Fruit fly (Drosophila melanogaster) whole organism, embryonic: Measurements from ENCODE around the gene phr6-4.

Source experiments
- Aef1 ChIP-seq: fragments of 200-800 bp; sonication (Bioruptor generic); IDR thresholded peaks from 3 replicates; pipeline ENCODE4 v1.3.6; 2022; ENCODE audit warnings: missing biosample characterization, missing genetic modification characterization
- Asciz ChIP-seq: fragments of 200-800 bp; sonication (Bioruptor generic); optimal IDR thresholded peaks from 2 replicates; lab custom pipeline; 2017; ENCODE audit warnings: missing biosample characterization, mild to moderate bottlenecking, missing genetic modification characterization, missing genetic modification reagents
- BEAF-32 ChIP-seq: fragments of 200-800 bp; sonication (Bioruptor generic); optimal IDR thresholded peaks from 3 replicates; lab custom pipeline; 2017; ENCODE audit warnings: missing biosample characterization, missing genetic modification characterization, mild to moderate bottlenecking, moderate library complexity, missing genetic modification reagents
- CG10321 ChIP-seq: fragments of 200-800 bp; sonication (Bioruptor generic); IDR thresholded peaks from 2 replicates; pipeline ENCODE4 v1.3.6; 2022; ENCODE audit warnings: missing biosample characterization, missing genetic modification characterization
- CG11696 ChIP-seq: fragments of 200-800 bp; sonication (Bioruptor generic); IDR thresholded peaks from 2 replicates; pipeline ENCODE4 v1.3.6; 2022; ENCODE audit warnings: missing biosample characterization, missing genetic modification characterization
- CG12769 ChIP-seq: fragments of 200-800 bp; sonication (Bioruptor generic); optimal IDR thresholded peaks from 2 replicates; lab custom pipeline; 2019; ENCODE audit warnings: missing biosample characterization, mild to moderate bottlenecking, missing genetic modification characterization, moderate library complexity
- CG12942 ChIP-seq: fragments of 200-800 bp; sonication (Bioruptor generic); optimal IDR thresholded peaks from 3 replicates; lab custom pipeline; 2016; ENCODE audit warnings: missing biosample characterization, missing genetic modification characterization
- CG14860 ChIP-seq: fragments of 200-800 bp; sonication (Bioruptor generic); IDR thresholded peaks from 3 replicates; pipeline ENCODE4 v1.3.6; 2022; ENCODE audit warnings: missing biosample characterization, missing genetic modification characterization; ENCODE audit not compliant: partially characterized antibody
- CG15601 ChIP-seq: fragments of 200-800 bp; sonication (Bioruptor generic); optimal IDR thresholded peaks from 3 replicates; lab custom pipeline; 2019; ENCODE audit warnings: missing biosample characterization, mild to moderate bottlenecking, missing genetic modification characterization, moderate library complexity
- CG17361 ChIP-seq: fragments of 200-800 bp; sonication (Bioruptor generic); IDR thresholded peaks from 3 replicates; pipeline ENCODE4 v1.3.6; 2022; ENCODE audit warnings: missing biosample characterization, missing genetic modification characterization
- CG18011 ChIP-seq: fragments of 200-800 bp; sonication (Bioruptor generic); optimal IDR thresholded peaks from 2 replicates; lab custom pipeline; 2017; ENCODE audit warnings: missing biosample characterization, missing genetic modification characterization, mild to moderate bottlenecking, moderate library complexity, missing genotype
- CG18599 ChIP-seq: fragments of 200-800 bp; sonication (Bioruptor generic); optimal IDR thresholded peaks from 3 replicates; lab custom pipeline; 2017; ENCODE audit warnings: missing biosample characterization, missing genetic modification characterization, mild to moderate bottlenecking, moderate library complexity, missing genetic modification reagents
- CG30020 ChIP-seq: fragments of 200-800 bp; optimal IDR thresholded peaks from 2 replicates; lab custom pipeline; 2019; ENCODE audit warnings: missing biosample characterization, mild to moderate bottlenecking, missing genetic modification characterization, moderate library complexity
- CG3065 ChIP-seq: fragments of 200-800 bp; sonication (Bioruptor generic); optimal IDR thresholded peaks from 2 replicates; lab custom pipeline; 2016; ENCODE audit warnings: missing biosample characterization, missing genetic modification characterization
- CG31388 ChIP-seq: fragments of 200-800 bp; sonication (Bioruptor generic); optimal IDR thresholded peaks from 2 replicates; lab custom pipeline; 2016; ENCODE audit warnings: missing biosample characterization, missing genetic modification characterization
- CG33557 ChIP-seq: fragments of 200-800 bp; sonication (Bioruptor generic); optimal IDR thresholded peaks from 2 replicates; lab custom pipeline; 2019; ENCODE audit warnings: missing biosample characterization, mild to moderate bottlenecking, missing genetic modification characterization, moderate library complexity
- CG3995 ChIP-seq: fragments of 200-800 bp; sonication (Bioruptor generic); optimal IDR thresholded peaks from 3 replicates; lab custom pipeline; 2016; ENCODE audit warnings: missing biosample characterization, missing genetic modification characterization
- CG4328 ChIP-seq: fragments of 200-800 bp; sonication (Bioruptor generic); optimal IDR thresholded peaks from 3 replicates; lab custom pipeline; 2017; ENCODE audit warnings: missing biosample characterization, missing genetic modification reagents, missing genetic modification characterization
- CG4360 ChIP-seq: fragments of 200-800 bp; sonication (Bioruptor generic); IDR thresholded peaks from 2 replicates; pipeline ENCODE4 v1.3.6; 2022; ENCODE audit warnings: missing biosample characterization, missing genetic modification characterization
- CG4854 ChIP-seq: fragments of 200-800 bp; sonication (Bioruptor generic); optimal IDR thresholded peaks from 2 replicates; lab custom pipeline; 2016; ENCODE audit warnings: missing biosample characterization, missing genetic modification characterization, inconsistent platforms
- CG9437 ChIP-seq: fragments of 200-800 bp; sonication (Bioruptor generic); optimal IDR thresholded peaks from 2 replicates; lab custom pipeline; 2018; ENCODE audit warnings: missing biosample characterization, mild to moderate bottlenecking, missing genetic modification characterization
- Dref ChIP-seq: fragments of 200-800 bp; sonication (Bioruptor generic); IDR thresholded peaks from 2 replicates; pipeline ENCODE4 v1.3.6; 2022; ENCODE audit warnings: missing biosample characterization, missing genetic modification characterization
- Fer2 ChIP-seq: fragments of 200-800 bp; sonication (Bioruptor generic); optimal IDR thresholded peaks from 2 replicates; lab custom pipeline; 2018; ENCODE audit warnings: missing biosample characterization, mild to moderate bottlenecking, missing genetic modification characterization, moderate library complexity
- Hand ChIP-seq: fragments of 200-800 bp; sonication (Bioruptor generic); optimal IDR thresholded peaks from 2 replicates; lab custom pipeline; 2017; ENCODE audit warnings: mild to moderate bottlenecking, missing biosample characterization, missing genetic modification reagents, missing genetic modification characterization
- MTF-1 ChIP-seq: fragments of 200-800 bp; sonication (Bioruptor generic); optimal IDR thresholded peaks from 2 replicates; lab custom pipeline; 2018; ENCODE audit warnings: missing biosample characterization, mild to moderate bottlenecking, missing genetic modification characterization, borderline replicate concordance
- Pdp1 ChIP-seq, 2 experiments: fragments of 200-800 bp; sonication (Bioruptor generic); optimal IDR thresholded peaks; 3 replicates each; lab custom pipeline; 2016; ENCODE audit warnings: missing biosample characterization in 2 of 2, missing genetic modification characterization in 2 of 2, mild to moderate bottlenecking in 1 of 2, moderate library complexity in 1 of 2
- Sox100B ChIP-seq: fragments of 200-800 bp; sonication (Bioruptor generic); optimal IDR thresholded peaks from 3 replicates; lab custom pipeline; 2018; ENCODE audit warnings: missing biosample characterization, mild to moderate bottlenecking, missing genetic modification characterization
- Spps ChIP-seq: fragments of 200-800 bp; sonication (Bioruptor generic); optimal IDR thresholded peaks from 2 replicates; lab custom pipeline; 2018; ENCODE audit warnings: missing biosample characterization, mild to moderate bottlenecking, missing genetic modification characterization
- TFAM ChIP-seq: fragments of 200-800 bp; sonication (Bioruptor generic); optimal IDR thresholded peaks from 2 replicates; lab custom pipeline; 2017; ENCODE audit warnings: missing biosample characterization, missing genetic modification characterization, inconsistent platforms
- Usf ChIP-seq: fragments of 200-800 bp; sonication (Bioruptor generic); optimal IDR thresholded peaks from 2 replicates; lab custom pipeline; 2017; ENCODE audit warnings: missing genotype, missing biosample characterization, missing genetic modification characterization
- Xbp1 ChIP-seq: fragments of 200-800 bp; sonication (Bioruptor generic); optimal IDR thresholded peaks from 3 replicates; lab custom pipeline; 2016; ENCODE audit warnings: missing biosample characterization, mild to moderate bottlenecking, missing genetic modification characterization
- ap ChIP-seq: fragments of 200-800 bp; sonication (Bioruptor generic); IDR thresholded peaks from 2 replicates; pipeline ENCODE4 v1.3.6; 2022; ENCODE audit warnings: missing biosample characterization, missing genetic modification characterization
- crc ChIP-seq: fragments of 200-800 bp; sonication (Bioruptor generic); optimal IDR thresholded peaks from 2 replicates; lab custom pipeline; 2016; ENCODE audit warnings: missing biosample characterization, missing genetic modification characterization
- ems ChIP-seq: fragments of 200-800 bp; sonication (Bioruptor generic); optimal IDR thresholded peaks from 3 replicates; lab custom pipeline; 2016; ENCODE audit warnings: missing biosample characterization, missing genetic modification characterization
- gem ChIP-seq: fragments of 200-800 bp; sonication (Bioruptor generic); optimal IDR thresholded peaks from 2 replicates; lab custom pipeline; 2019; ENCODE audit warnings: missing biosample characterization, mild to moderate bottlenecking, missing genetic modification characterization, moderate library complexity
- gro ChIP-seq: fragments of 200-800 bp; sonication (Bioruptor generic); optimal IDR thresholded peaks from 2 replicates; lab custom pipeline; 2016; ENCODE audit warnings: missing biosample characterization, missing genetic modification characterization
- kah ChIP-seq: fragments of 200-800 bp; sonication (Bioruptor generic); optimal IDR thresholded peaks from 2 replicates; lab custom pipeline; 2018; ENCODE audit warnings: missing biosample characterization, mild to moderate bottlenecking, missing genetic modification characterization
- mirr ChIP-seq: fragments of 200-800 bp; sonication (Bioruptor generic); optimal IDR thresholded peaks from 3 replicates; lab custom pipeline; 2018; ENCODE audit warnings: missing biosample characterization, mild to moderate bottlenecking, missing genetic modification characterization
- nmo ChIP-seq: fragments of 200-800 bp; sonication (Bioruptor generic); optimal IDR thresholded peaks from 2 replicates; lab custom pipeline; 2018; ENCODE audit warnings: missing biosample characterization, mild to moderate bottlenecking, missing genetic modification characterization, moderate library complexity
- oc ChIP-seq: fragments of 200-800 bp; sonication (Bioruptor generic); optimal IDR thresholded peaks from 2 replicates; lab custom pipeline; 2018; ENCODE audit warnings: missing biosample characterization, mild to moderate bottlenecking, missing genetic modification characterization, moderate library complexity
- psq ChIP-seq: fragments of 200-800 bp; sonication (Bioruptor generic); optimal IDR thresholded peaks from 2 replicates; lab custom pipeline; 2017; ENCODE audit warnings: missing biosample characterization, missing genetic modification characterization
- pum ChIP-seq: fragments of 200-800 bp; sonication (Bioruptor generic); optimal IDR thresholded peaks from 2 replicates; lab custom pipeline; 2016; ENCODE audit warnings: missing biosample characterization, missing genetic modification characterization
- row ChIP-seq: fragments of 200-800 bp; sonication (Bioruptor generic); IDR thresholded peaks from 3 replicates; pipeline ENCODE4 v1.3.6; 2022; ENCODE audit warnings: missing biosample characterization, missing genetic modification characterization
- run ChIP-seq: fragments of 200-800 bp; sonication (Bioruptor generic); optimal IDR thresholded peaks from 3 replicates; lab custom pipeline; 2018; ENCODE audit warnings: missing biosample characterization, mild to moderate bottlenecking, missing genetic modification characterization
- scrt ChIP-seq: fragments of 200-800 bp; sonication (Bioruptor generic); optimal IDR thresholded peaks from 2 replicates; lab custom pipeline; 2018; ENCODE audit warnings: missing biosample characterization, mild to moderate bottlenecking, missing genetic modification characterization, moderate library complexity
- sens ChIP-seq: fragments of 200-800 bp; sonication (Bioruptor generic); peaks from one replicate; lab custom pipeline; 2016; ENCODE audit warnings: missing biosample characterization, missing genetic modification characterization
- tll ChIP-seq, 2 experiments: fragments of 200-800 bp in 1 of 2; fragments of >200 bp in 1 of 2; sonication (Bioruptor generic) in 1 of 2; optimal IDR thresholded peaks; 2 replicates each; lab custom pipeline; 2017 to 2019; ENCODE audit warnings: missing biosample characterization in 2 of 2, missing genetic modification characterization in 2 of 2, mild to moderate bottlenecking in 1 of 2, moderate library complexity in 1 of 2
- zf30C ChIP-seq: fragments of 200-800 bp; sonication (Bioruptor generic); optimal IDR thresholded peaks from 3 replicates; lab custom pipeline; 2018; ENCODE audit warnings: missing biosample characterization, mild to moderate bottlenecking, missing genetic modification characterization

The phr6-4 gene

dm6 chr2L:20675875-20676274, 30.3 kb upstream of the phr6-4 start, which contains the start of the genes CG31678 and IKKepsilon (continued):
- no peak for TF ChIP-seq MTF-1 (GFP tag; lab: Kevin White, UChicago)
- no peak for TF ChIP-seq gem
- no peak for TF ChIP-seq CG31388 (GFP tag; lab: Kevin White, UChicago)
- TF ChIP-seq CG4328: no peak
- TF ChIP-seq CG9437 (GFP tag; lab: Kevin White, UChicago): no peak
- TF ChIP-seq Sox100B (GFP tag; lab: Kevin White, UChicago): peak; percentile 0
- TF ChIP-seq kah (GFP tag; lab: Kevin White, UChicago): no peak
- TF ChIP-seq Dref: peak; percentile 95
- no peak for TF ChIP-seq zf30C
- no peak for TF ChIP-seq ap (GFP tag; lab: Robert Waterston, UW)
- no peak for TF ChIP-seq run
- TF ChIP-seq ems: no peak
- TF ChIP-seq CG3995: peak; percentile 99
- TF ChIP-seq CG12942 (GFP tag; lab: Kevin White, UChicago): no peak
- TF ChIP-seq CG30020 (tag; lab: Kevin White, UChicago): peak; percentile 51
- no peak for TF ChIP-seq CG15601 (tag; lab: Kevin White, UChicago)
- TF ChIP-seq nmo (GFP tag; lab: Kevin White, UChicago): peak; percentile 66
- no peak for TF ChIP-seq CG12769
- no peak for TF ChIP-seq gro
- TF ChIP-seq scrt (GFP tag; lab: Kevin White, UChicago): no peak
- 0 out of 3 replicates have a peak, but pooled peaks have one; percentile 15 for TF ChIP-seq Aef1 (GFP tag; lab: Robert Waterston, UW)
- TF ChIP-seq crc (GFP tag; lab: Kevin White, UChicago): no peak
- TF ChIP-seq tll (GFP tag; optimal IDR thresholded peaks at IDR 0.05; lab: Kevin White, UChicago): no peak
- TF ChIP-seq oc (tag; lab: Kevin White, UChicago): no peak
- no peak for TF ChIP-seq Hand (GFP tag; lab: Kevin White, UChicago)
- TF ChIP-seq pum (GFP tag; lab: Kevin White, UChicago): no peak
- peak; percentile 61 for TF ChIP-seq Xbp1 (GFP tag; lab: Kevin White, UChicago)
- no peak; the same call in 2 of the 3 replicates for TF ChIP-seq CG17361 (GFP tag; lab: Robert Waterston, UW)
- TF ChIP-seq CG14860 (GFP tag; lab: Robert Waterston, UW): peak; percentile 92

- TF ChIP-seq sens (GFP tag; lab: Kevin White, UChicago) (peak; percentile 54), Usf (GFP tag; lab: Kevin White, UChicago) (no peak), row (GFP tag; lab: Robert Waterston, UW) (0 out of 3 replicates have a peak, but pooled peaks have one; percentile 6), Pdp1 (GFP tag; optimal IDR thresholded peaks at IDR 0.05; lab: Kevin White, UChicago) (peak in 1 of 2 experiments; percentile 24), CG10321 (GFP tag; lab: Robert Waterston, UW) (0 out of 2 replicates have a peak, but pooled peaks have one; percentile 6), Sox100B (GFP tag; lab: Kevin White, UChicago) (peak; percentile 4), Fer2 (tag; lab: Kevin White, UChicago) (no peak)
Measured at dm6 chr2L:20674718-20675117, 29.1 kb upstream of the phr6-4 start.

- TF ChIP-seq BEAF-32 (GFP tag; lab: Kevin White, UChicago) (peak; percentile 26), CG11696 (GFP tag; lab: Robert Waterston, UW) (peak; percentile 38; the same call in 1 of the 2 replicates), psq (no peak), CG33557 (GFP tag; lab: Kevin White, UChicago) (no peak), CG3065 (no peak), Spps (tag; lab: Kevin White, UChicago) (no peak), CG18011 (no peak), TFAM (GFP tag; lab: Kevin White, UChicago) (no peak), CG18599 (GFP tag; lab: Kevin White, UChicago) (no peak), Asciz (GFP tag; lab: Kevin White, UChicago) (no peak), CG4854 (GFP tag; lab: Kevin White, UChicago) (no peak), CG4360 (peak; percentile 60), mirr (GFP tag; lab: Kevin White, UChicago) (peak; percentile 36)
Measured at dm6 chr2L:20673737-20674461, 28.3 kb upstream of the phr6-4 start.
